Worm (Caenorhabditis elegans) whole organism, young adult: ENCODE data around the gene dhc-4.

ENCODE experiments used
- F52B5.7 ChIP-seq: sonication (generic microtip); optimal IDR thresholded peaks from 2 replicates; lab custom pipeline; 2016; ENCODE audit warnings: mild to moderate bottlenecking, missing genetic modification characterization, missing compliant biosample characterization
- T26A5.8 ChIP-seq: sonication (generic microtip); optimal IDR thresholded peaks from 2 replicates; lab custom pipeline; 2016; ENCODE audit warnings: missing genetic modification characterization, missing compliant biosample characterization
- egl-44 ChIP-seq: fragments of 200-800 bp; sonication (Bioruptor generic); IDR thresholded peaks from 2 replicates; pipeline ENCODE4 v1.3.6; 2022; ENCODE audit warnings: missing genetic modification reagents, missing genetic modification characterization, missing compliant biosample characterization
- egrh-3 ChIP-seq: fragments of 200-800 bp; sonication (Bioruptor generic); IDR thresholded peaks from 2 replicates; pipeline ENCODE4 v1.3.6; 2022; ENCODE audit warnings: missing genetic modification reagents, missing genetic modification characterization, missing compliant biosample characterization
- lin-54 ChIP-seq: fragments of 200-800 bp; sonication (Bioruptor generic); optimal IDR thresholded peaks from 2 replicates; lab custom pipeline; 2018; ENCODE audit warnings: mild to moderate bottlenecking, missing genetic modification characterization, missing compliant biosample characterization
- madf-10 ChIP-seq: sonication (generic microtip); optimal IDR thresholded peaks from 2 replicates; lab custom pipeline; 2016; ENCODE audit warnings: mild to moderate bottlenecking, missing genetic modification characterization, missing compliant biosample characterization
- mxl-1 ChIP-seq: sonication (generic microtip); optimal IDR thresholded peaks from 2 replicates; lab custom pipeline; 2016; ENCODE audit warnings: missing genetic modification characterization, missing compliant biosample characterization
- repo-1 ChIP-seq: sonication (generic microtip); optimal IDR thresholded peaks from 2 replicates; lab custom pipeline; 2017; ENCODE audit warnings: mild to moderate bottlenecking, missing genetic modification characterization, missing compliant biosample characterization
- unc-62 ChIP-seq: fragments of 150-350 bp; optimal IDR thresholded peaks from 2 replicates; lab custom pipeline; 2014; ENCODE audit warnings: missing biosample characterization, missing genetic modification reagents, missing genetic modification characterization
- zim-3 ChIP-seq: sonication (generic microtip); optimal IDR thresholded peaks from 2 replicates; lab custom pipeline; 2017; ENCODE audit warnings: mild to moderate bottlenecking, missing genetic modification characterization, moderate library complexity, missing compliant biosample characterization

DNA sequence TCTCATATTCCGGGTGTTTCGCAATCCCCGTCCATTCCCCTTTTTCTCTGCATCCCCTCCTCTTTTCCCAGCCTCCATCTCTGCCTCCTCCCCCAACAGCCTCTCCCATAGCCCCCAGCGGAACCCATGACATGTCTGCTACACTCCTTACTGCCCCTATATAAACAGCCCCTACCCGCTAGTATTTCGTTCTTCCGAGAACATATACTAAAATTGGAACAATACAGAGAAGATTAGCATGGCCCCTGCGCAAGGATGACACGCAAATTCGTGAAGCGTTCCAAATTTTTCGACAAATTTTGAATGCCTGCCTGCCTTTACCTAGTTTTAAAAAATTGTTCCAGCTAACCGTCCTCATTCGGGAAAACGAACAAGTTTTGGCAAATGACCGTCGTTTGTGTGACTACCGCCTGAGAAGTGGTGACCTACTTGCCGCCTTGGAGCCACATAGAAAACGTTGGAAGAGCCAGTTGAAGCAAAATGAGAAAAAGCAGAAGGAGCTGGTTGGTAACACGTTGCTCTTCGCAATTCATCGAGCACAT lies 19.8 kb downstream of the dhc-4 start:
- TF ChIP-seq unc-62, result no peak
- peak; percentile 92 for TF ChIP-seq madf-10
- TF ChIP-seq zim-3, result peak; percentile 98
- TF ChIP-seq mxl-1 (tag; lab: Kevin White, UChicago), result peak; percentile 97
- TF ChIP-seq F52B5.7, result peak; percentile 97
- TF ChIP-seq lin-54 (GFP tag; lab: Kevin White, UChicago), result peak; percentile 90
- peak; percentile 95 for TF ChIP-seq T26A5.8
- TF ChIP-seq egl-44, result peak; percentile 97
- TF ChIP-seq egrh-3 (GFP tag; lab: Robert Waterston, UW), result peak; percentile 85
- peak; percentile 97 for TF ChIP-seq repo-1 (tag; lab: Kevin White, UChicago)
